Worm (Caenorhabditis elegans): ENCODE results near the gene B0334.13.

- no peak for TF ChIP-seq him-1 (tag; optimal IDR thresholded peaks at IDR 0.05)
- TF ChIP-seq W03F9.2 (tag; optimal IDR thresholded peaks at IDR 0.05): no peak
Measured at ce11 chrII:11503761-11504160, 15.7 kb downstream of the B0334.13 start.

Measured in whole organism, L4/young adult.